Worm (Caenorhabditis elegans): ENCODE data around the gene T07E3.2.

Gene T07E3.2

ce11 chrIII:6887574-6887973 lies 18.9 kb upstream of the T07E3.2 start (continued):
- TF ChIP-seq lin-26 (GFP tag; IDR thresholded peaks at IDR 0.05) (peak; percentile 96), madf-6 (GFP tag; IDR thresholded peaks at IDR 0.05) (no peak), K12H6.12 (tag; optimal IDR thresholded peaks at IDR 0.05) (peak; percentile 53), egl-18 (GFP tag; IDR thresholded peaks at IDR 0.05) (no peak), F52B5.7 (tag; optimal IDR thresholded peaks at IDR 0.05) (peak; percentile 66), madf-8 (GFP tag; conservative IDR thresholded peaks at IDR 0.05) (0 out of 2 replicates have a peak, but pooled peaks have one; percentile 18), sea-2 (GFP tag; IDR thresholded peaks at IDR 0.05) (no peak), tbp1 (GFP tag; optimal IDR thresholded peaks at IDR 0.05) (peak; percentile 99), F23B12.7 (tag; optimal IDR thresholded peaks at IDR 0.05; ENCODE audit: insufficient read depth) (peak; percentile 92), let-607 (tag; optimal IDR thresholded peaks at IDR 0.05) (peak; percentile 6 to 38), atf-7 (tag; optimal IDR thresholded peaks at IDR 0.05) (no peak), nhr-120 (GFP tag; IDR thresholded peaks at IDR 0.05) (0 out of 2 replicates have a peak, but pooled peaks have one; percentile 40), hlh-12 (tag; optimal IDR thresholded peaks at IDR 0.05) (no peak), sptf-2 (GFP tag; optimal IDR thresholded peaks at IDR 0.05) (no peak), him-1 (tag; optimal IDR thresholded peaks at IDR 0.05) (peak; percentile 43), F33H1.4 (GFP tag; IDR thresholded peaks at IDR 0.05) (peak; percentile 37; the same call in 1 of the 2 replicates), ekl-4 (GFP tag; IDR thresholded peaks at IDR 0.05) (peak; percentile 64), F55B11.4 (tag; optimal IDR thresholded peaks at IDR 0.05; ENCODE audit: borderline replicate concordance, insufficient read depth) (no peak), ZK185.1 (tag; optimal IDR thresholded peaks at IDR 0.05; ENCODE audit: poor library complexity, severe bottlenecking) (peak; percentile 75), chd-7 (tag; optimal IDR thresholded peaks at IDR 0.05) (peak; percentile 58), F22D6.2 (tag; optimal IDR thresholded peaks at IDR 0.05) (no peak), B0336.3 (GFP tag; IDR thresholded peaks at IDR 0.05) (no peak), attf-3 (GFP tag; conservative IDR thresholded peaks at IDR 0.05) (peak; percentile 64), Y67H2A.10 (GFP tag; conservative IDR thresholded peaks at IDR 0.05) (0 out of 2 replicates have a peak, but pooled peaks have one; percentile 38), akir-1 (GFP tag; optimal IDR thresholded peaks at IDR 0.05) (peak; percentile 6), egrh-3 (GFP tag; IDR thresholded peaks at IDR 0.05) (peak; percentile 32; the same call in 1 of the 2 replicates), unc-130 (GFP tag; optimal IDR thresholded peaks at IDR 0.05) (peak; percentile 75), xnd-1 (tag; optimal IDR thresholded peaks at IDR 0.05) (no peak), B0019.2 (GFP tag; conservative IDR thresholded peaks at IDR 0.05) (no peak), ztf-22 (GFP tag; optimal IDR thresholded peaks at IDR 0.05) (no peak), F57C9.4 (tag; optimal IDR thresholded peaks at IDR 0.05) (no peak), snpc-3.4 (tag; optimal IDR thresholded peaks at IDR 0.05) (peak; percentile 81), nfyb-1 (GFP tag; IDR thresholded peaks at IDR 0.05) (peak; percentile 81), snpc-1.3 (tag; optimal IDR thresholded peaks at IDR 0.05; ENCODE audit: insufficient read depth) (peak; percentile 54), bed-1 (GFP tag; IDR thresholded peaks at IDR 0.05) (no peak), madf-3 (GFP tag; IDR thresholded peaks at IDR 0.05) (peak; percentile 77; the same call in 1 of the 2 replicates), aptf-3 (GFP tag; IDR thresholded peaks at IDR 0.05) (no peak), ztf-26 (tag; optimal IDR thresholded peaks at IDR 0.05) (peak; percentile 41), snpc-1.1 (tag; optimal IDR thresholded peaks at IDR 0.05; ENCODE audit: insufficient read depth) (peak; percentile 40), ceh-40 (GFP tag; IDR thresholded peaks at IDR 0.05) (0 out of 2 replicates have a peak, but pooled peaks have one; percentile 62), attf-5 (GFP tag; optimal IDR thresholded peaks at IDR 0.05) (peak; percentile 67), bed-2 (GFP tag; IDR thresholded peaks at IDR 0.05) (no peak), lin-54 (GFP tag; optimal IDR thresholded peaks at IDR 0.05) (no peak), Y95B8A.8 (GFP tag; IDR thresholded peaks at IDR 0.05) (0 out of 2 replicates have a peak, but pooled peaks have one; percentile 63)

Data from whole organism, young adult.